Fruit fly (Drosophila melanogaster): ENCODE measurements around the gene Csl4.
A peak's percentile ranks its signal among the peaks of the same experiment; 100 is the strongest.

The Csl4 gene

dm6 chr2L:11121614-11122013, 1.8 kb downstream of the Csl4 start, which contains the start of gene Dnaaf4:
Gene Dnaaf4, minus strand, starts transcription at chr2L:11121714.
- TF ChIP-seq Snoo (tag; optimal IDR thresholded peaks at IDR 0.05): no peak
- no peak for TF ChIP-seq EcR (GFP tag; optimal IDR thresholded peaks at IDR 0.05)
- TF ChIP-seq rn (GFP tag; IDR thresholded peaks at IDR 0.05): no peak

DNA sequence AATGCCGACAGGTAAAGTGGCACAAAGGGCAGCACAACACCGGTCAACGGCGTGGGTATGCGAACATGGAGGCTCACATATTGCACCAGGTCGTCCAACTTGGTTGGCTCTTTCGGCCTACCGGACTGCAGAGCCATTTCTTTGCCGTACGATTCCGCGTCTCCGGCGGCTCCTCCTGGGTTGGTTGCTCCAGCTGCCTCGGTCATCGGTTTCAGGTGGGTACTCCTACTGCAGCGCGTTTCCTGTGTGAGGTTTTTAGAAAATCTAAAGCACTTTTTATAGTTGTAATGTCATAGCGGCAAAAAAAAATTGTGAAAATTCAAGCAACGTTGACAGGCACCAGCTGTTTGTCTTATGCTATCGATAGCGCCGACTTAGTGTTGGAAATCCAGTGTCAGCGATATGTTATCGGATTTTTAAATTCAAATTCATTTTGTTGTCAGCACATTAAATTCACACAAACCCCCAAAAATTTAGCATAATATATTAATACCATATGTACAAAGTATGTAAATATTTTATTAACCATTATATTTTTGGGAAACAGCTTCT, 3.3 kb downstream of the Csl4 start, which contains the start of gene CG6230:
CG6230 (minus strand) TSS at position 354 of the 552 bp plus-strand sequence.
- TF ChIP-seq CG15710 (tag; optimal IDR thresholded peaks at IDR 0.05) (no peak), CG12605 (GFP tag; IDR thresholded peaks at IDR 0.05) (no peak), Snoo (tag; optimal IDR thresholded peaks at IDR 0.05) (no peak), rn (GFP tag; IDR thresholded peaks at IDR 0.05) (no peak), CG10348 (GFP tag; IDR thresholded peaks at IDR 0.05) (no peak), CG17806 (tag; optimal IDR thresholded peaks at IDR 0.05) (no peak), fd96Ca (GFP tag; IDR thresholded peaks at IDR 0.05) (no peak), Ets98B (GFP tag; IDR thresholded peaks at IDR 0.05) (no peak), CG14655 (GFP tag; optimal IDR thresholded peaks at IDR 0.05) (no peak), CG32121 (GFP tag; IDR thresholded peaks at IDR 0.05) (no peak)

DNA sequence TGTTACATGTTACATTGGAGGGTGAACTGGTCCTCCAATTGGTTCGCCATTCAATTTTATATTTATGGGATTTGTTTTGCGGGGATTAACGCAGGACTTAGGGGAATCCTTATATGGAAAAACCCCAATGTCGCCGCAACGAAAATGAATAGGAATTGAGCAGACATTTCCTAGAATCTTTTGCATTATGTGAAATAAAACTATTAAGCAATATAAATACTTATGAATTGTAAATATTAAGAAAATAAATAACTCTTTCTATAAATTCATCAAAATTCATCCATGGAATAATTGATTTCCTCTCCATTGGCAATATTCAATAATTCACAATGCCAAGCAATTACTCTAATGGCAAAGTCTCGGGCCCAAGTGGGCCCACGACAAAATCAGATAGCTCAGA, 9.7 kb downstream of the Csl4 start, which contains the start of gene Gr32a:
Gr32a (plus strand) TSS at position 301 of the 400 bp plus-strand sequence.
- TF ChIP-seq CG13204 (GFP tag; optimal IDR thresholded peaks at IDR 0.05): no peak
- TF ChIP-seq CG9948 (tag; optimal IDR thresholded peaks at IDR 0.05): no peak
- no peak for TF ChIP-seq D1 (tag; optimal IDR thresholded peaks at IDR 0.05)
- TF ChIP-seq CG34367 (tag; optimal IDR thresholded peaks at IDR 0.05): no peak
- no peak for TF ChIP-seq CG10348 (GFP tag; IDR thresholded peaks at IDR 0.05)
- TF ChIP-seq CG32121 (GFP tag; IDR thresholded peaks at IDR 0.05): no peak
- no peak for TF ChIP-seq CG8159 (tag; optimal IDR thresholded peaks at IDR 0.05)
- no peak for TF ChIP-seq CG15710 (tag; optimal IDR thresholded peaks at IDR 0.05)
- TF ChIP-seq CG4496 (GFP tag; IDR thresholded peaks at IDR 0.05): no peak
- TF ChIP-seq fd96Ca (GFP tag; IDR thresholded peaks at IDR 0.05): no peak
- no peak for TF ChIP-seq CG17806 (tag; optimal IDR thresholded peaks at IDR 0.05)
- TF ChIP-seq Ets98B (GFP tag; IDR thresholded peaks at IDR 0.05): no peak
- no peak for TF ChIP-seq Pif1B (GFP tag; optimal IDR thresholded peaks at IDR 0.05)

DNA sequence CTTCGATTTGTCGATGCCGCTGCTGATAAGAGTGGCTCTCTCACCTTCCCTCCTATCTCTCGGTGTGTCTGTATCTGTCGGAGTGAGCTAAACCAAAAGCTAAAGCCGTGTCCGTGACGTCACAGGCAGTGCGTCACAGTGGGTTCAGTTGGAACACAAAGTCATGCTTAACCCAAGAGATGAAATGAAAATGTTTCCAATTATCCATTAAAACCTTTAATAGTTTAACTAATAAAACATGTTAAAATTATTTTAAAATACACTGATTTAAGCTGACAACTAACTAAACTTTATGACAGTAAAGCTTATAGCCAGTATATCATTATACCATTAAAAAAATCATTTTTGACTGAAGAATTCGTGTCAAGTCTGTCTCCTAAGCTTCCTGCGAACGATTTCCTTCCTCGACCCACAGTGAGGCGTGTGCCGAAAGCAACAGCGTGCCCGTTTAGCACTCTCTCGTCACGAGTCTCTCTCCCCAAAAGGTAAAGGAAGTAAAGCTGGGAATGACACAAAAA, 10.3 kb downstream of the Csl4 start, which contains the start of gene Idua:
Idua (minus strand) TSS at position 51 of the 518 bp plus-strand sequence.
- TF ChIP-seq CG13204 (GFP tag; optimal IDR thresholded peaks at IDR 0.05): no peak
- no peak for TF ChIP-seq CG8301 (tag; optimal IDR thresholded peaks at IDR 0.05)
- TF ChIP-seq CG17806 (tag; optimal IDR thresholded peaks at IDR 0.05): peak; percentile 55
- peak; percentile 71 for TF ChIP-seq CG9948 (tag; optimal IDR thresholded peaks at IDR 0.05)
- peak; percentile 63 for TF ChIP-seq CG34367 (tag; optimal IDR thresholded peaks at IDR 0.05)
- 0 out of 3 replicates have a peak, but pooled peaks have one; percentile 29 for TF ChIP-seq CG4496 (GFP tag; IDR thresholded peaks at IDR 0.05)
- peak; percentile 83 for TF ChIP-seq CG15710 (tag; optimal IDR thresholded peaks at IDR 0.05)
- TF ChIP-seq Ets98B (GFP tag; IDR thresholded peaks at IDR 0.05): no peak; the same call in 1 of the 2 replicates
- peak; percentile 67; the same call in 1 of the 2 replicates for TF ChIP-seq CG32121 (GFP tag; IDR thresholded peaks at IDR 0.05)
- no peak for TF ChIP-seq Pif1B (GFP tag; optimal IDR thresholded peaks at IDR 0.05)
- peak; percentile 70 for TF ChIP-seq Snoo (tag; optimal IDR thresholded peaks at IDR 0.05)
- peak; percentile 75 for TF ChIP-seq CG8159 (tag; optimal IDR thresholded peaks at IDR 0.05)
- TF ChIP-seq gl (tag; optimal IDR thresholded peaks at IDR 0.05): peak; percentile 18
- no peak for TF ChIP-seq CG14655 (GFP tag; optimal IDR thresholded peaks at IDR 0.05)
- TF ChIP-seq fd96Ca (GFP tag; IDR thresholded peaks at IDR 0.05): 0 out of 3 replicates have a peak, but pooled peaks have one; percentile 30

dm6 chr2L:11106562-11106962, 16.8 kb downstream of the Csl4 start, which contains the start of gene Reps:
Gene Reps, minus strand, starts transcription at chr2L:11106645.
- peak; percentile 98 for TF ChIP-seq CG14655 (GFP tag; optimal IDR thresholded peaks at IDR 0.05)
- TF ChIP-seq CG8301 (tag; optimal IDR thresholded peaks at IDR 0.05): peak; percentile 97
- TF ChIP-seq CG9948 (tag; optimal IDR thresholded peaks at IDR 0.05): peak; percentile 98
- TF ChIP-seq Ets98B (GFP tag; IDR thresholded peaks at IDR 0.05): peak; percentile 98
- TF ChIP-seq Snoo (tag; optimal IDR thresholded peaks at IDR 0.05): peak; percentile 98
- peak; percentile 51 for TF ChIP-seq EcR (GFP tag; optimal IDR thresholded peaks at IDR 0.05)
- peak; percentile 99 for TF ChIP-seq fd96Ca (GFP tag; IDR thresholded peaks at IDR 0.05)
- peak; percentile 98 for TF ChIP-seq CG8159 (tag; optimal IDR thresholded peaks at IDR 0.05)
- peak; percentile 96 for TF ChIP-seq Pif1B (GFP tag; optimal IDR thresholded peaks at IDR 0.05)
- peak; percentile 98 for TF ChIP-seq CG34367 (tag; optimal IDR thresholded peaks at IDR 0.05)
- peak; percentile 96 for TF ChIP-seq CG12605 (GFP tag; IDR thresholded peaks at IDR 0.05)
- TF ChIP-seq CG17806 (tag; optimal IDR thresholded peaks at IDR 0.05): peak; percentile 98
- peak; percentile 96 for TF ChIP-seq CG10348 (GFP tag; IDR thresholded peaks at IDR 0.05)
- TF ChIP-seq CG13204 (GFP tag; optimal IDR thresholded peaks at IDR 0.05): no peak
- peak; percentile 99 for TF ChIP-seq CG4496 (GFP tag; IDR thresholded peaks at IDR 0.05)
- TF ChIP-seq gl (tag; optimal IDR thresholded peaks at IDR 0.05): peak; percentile 92
- peak; percentile 97 for TF ChIP-seq Pif1A (GFP tag; optimal IDR thresholded peaks at IDR 0.05)
- peak; percentile 98 for TF ChIP-seq rn (GFP tag; IDR thresholded peaks at IDR 0.05)
- TF ChIP-seq D1 (tag; optimal IDR thresholded peaks at IDR 0.05): no peak
- TF ChIP-seq CG15710 (tag; optimal IDR thresholded peaks at IDR 0.05): peak; percentile 98
- TF ChIP-seq CG32121 (GFP tag; IDR thresholded peaks at IDR 0.05): peak; percentile 98

- TF ChIP-seq CG13204 (GFP tag; optimal IDR thresholded peaks at IDR 0.05) (no peak), CG15710 (tag; optimal IDR thresholded peaks at IDR 0.05) (no peak), Snoo (tag; optimal IDR thresholded peaks at IDR 0.05) (no peak), CG9948 (tag; optimal IDR thresholded peaks at IDR 0.05) (no peak), Ets98B (GFP tag; IDR thresholded peaks at IDR 0.05) (no peak), CG4496 (GFP tag; IDR thresholded peaks at IDR 0.05) (no peak), fd96Ca (GFP tag; IDR thresholded peaks at IDR 0.05) (0 out of 3 replicates have a peak, but pooled peaks have one; percentile 35), CG14655 (GFP tag; optimal IDR thresholded peaks at IDR 0.05) (no peak)
These were observed 18.0 kb downstream of the Csl4 start for dm6 chr2L:11105320-11105719.

All from whole organism, pupa.